Fruit fly (Drosophila melanogaster) Kc167 (cell line): ENCODE measurements around the gene CG7600.

ENCODE experiments used
- h ChIP-seq: fragments of >200 bp; optimal IDR thresholded peaks from 3 replicates; lab custom pipeline; 2018; ENCODE audit warnings: missing external identifiers
- ttk ChIP-seq: sonication (Bioruptor generic); optimal IDR thresholded peaks from 2 replicates; lab custom pipeline; 2017; ENCODE audit warnings: missing external identifiers

dm6 chr3L:11251721-11252423 lies 41.3 kb downstream of the CG7600 start, which contains the start of gene scyl:
- TF ChIP-seq ttk (lab: Kevin White, UChicago) (no peak), h (lab: Kevin White, UChicago) (no peak)
